Fruit fly (Drosophila melanogaster): ENCODE measurements around the gene CG4757.

Gene CG4757

DNA sequence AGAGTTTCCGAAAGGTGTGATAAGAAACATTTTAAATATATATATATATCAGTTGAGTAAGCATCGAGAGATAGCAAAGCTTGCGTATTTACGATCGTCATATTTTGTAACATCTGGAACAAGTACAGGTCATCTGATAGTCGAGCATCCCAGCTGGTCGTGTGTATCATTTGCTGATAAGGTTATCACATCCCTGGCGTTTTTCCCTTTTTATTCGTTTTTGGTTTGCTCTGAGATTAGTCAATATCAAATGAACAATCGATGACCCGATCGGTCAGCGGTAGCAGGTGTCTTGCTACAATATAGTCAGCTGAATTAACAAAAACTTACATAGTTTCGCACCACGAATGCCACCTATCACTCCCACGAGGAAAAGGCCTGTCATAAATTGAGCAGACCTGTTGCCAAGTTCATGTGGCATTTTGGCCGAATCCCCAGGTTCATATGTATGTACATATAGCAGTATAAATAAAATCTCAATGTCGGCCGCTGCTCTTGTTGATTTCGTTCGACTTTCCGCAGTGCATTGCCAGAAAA lies 39.9 kb downstream of the CG4757 start:
- TF ChIP-seq bab1 (GFP tag; optimal IDR thresholded peaks at IDR 0.05) (no peak), cic (GFP tag; optimal IDR thresholded peaks at IDR 0.05) (no peak), tj (GFP tag; optimal IDR thresholded peaks at IDR 0.05) (no peak), kay (GFP tag; ENCODE audit: borderline replicate concordance) (no peak), CG7045 (GFP tag; optimal IDR thresholded peaks at IDR 0.05) (no peak), CG7101 (tag; optimal IDR thresholded peaks at IDR 0.05) (peak; percentile 50), CG11617 (GFP tag; optimal IDR thresholded peaks at IDR 0.05) (peak; percentile 42), Mnt (GFP tag; optimal IDR thresholded peaks at IDR 0.05) (no peak), CG1620 (GFP tag; optimal IDR thresholded peaks at IDR 0.05) (no peak), pad (GFP tag; optimal IDR thresholded peaks at IDR 0.05) (no peak), Clk (GFP tag; optimal IDR thresholded peaks at IDR 0.05) (no peak), Hr96 (GFP tag; optimal IDR thresholded peaks at IDR 0.05) (no peak), ovo (GFP tag; optimal IDR thresholded peaks at IDR 0.05) (no peak), Crg-1 (GFP tag; optimal IDR thresholded peaks at IDR 0.05) (no peak), toe (GFP tag; optimal IDR thresholded peaks at IDR 0.05) (no peak), CG14711 (tag; optimal IDR thresholded peaks at IDR 0.05) (no peak), CG5204 (GFP tag; optimal IDR thresholded peaks at IDR 0.05) (no peak), CG33017 (tag; optimal IDR thresholded peaks at IDR 0.05) (peak; percentile 46), CG12768 (GFP tag; optimal IDR thresholded peaks at IDR 0.05) (no peak)

dm6 chr3R:11208766-11209331 lies 47.8 kb downstream of the CG4757 start:
- TF ChIP-seq CG12768 (GFP tag; optimal IDR thresholded peaks at IDR 0.05) = no peak
- no peak for TF ChIP-seq Clk (GFP tag; optimal IDR thresholded peaks at IDR 0.05)
- TF ChIP-seq cic (GFP tag; optimal IDR thresholded peaks at IDR 0.05) = peak; percentile 44
- TF ChIP-seq Hr96 (GFP tag; optimal IDR thresholded peaks at IDR 0.05) = no peak
- TF ChIP-seq CG33017 (tag; optimal IDR thresholded peaks at IDR 0.05) = no peak
- peak; percentile 18 for TF ChIP-seq Mnt (GFP tag; optimal IDR thresholded peaks at IDR 0.05)
- peak; percentile 48 for TF ChIP-seq bab1 (GFP tag; optimal IDR thresholded peaks at IDR 0.05)

- TF ChIP-seq bab1 (GFP tag; optimal IDR thresholded peaks at IDR 0.05) = peak; percentile 48
- TF ChIP-seq CG14711 (tag; optimal IDR thresholded peaks at IDR 0.05) = peak; percentile 36
- no peak for TF ChIP-seq Clk (GFP tag; optimal IDR thresholded peaks at IDR 0.05)
- peak; percentile 92 for TF ChIP-seq Mnt (GFP tag; optimal IDR thresholded peaks at IDR 0.05)
- TF ChIP-seq CG12768 (GFP tag; optimal IDR thresholded peaks at IDR 0.05) = peak; percentile 44
- peak; percentile 42 for TF ChIP-seq pad (GFP tag; optimal IDR thresholded peaks at IDR 0.05)
- TF ChIP-seq CG11617 (GFP tag; optimal IDR thresholded peaks at IDR 0.05) = peak; percentile 90
- TF ChIP-seq CG7101 (tag; optimal IDR thresholded peaks at IDR 0.05) = peak; percentile 68
- TF ChIP-seq CG7045 (GFP tag; optimal IDR thresholded peaks at IDR 0.05) = peak; percentile 48
- peak; percentile 74 for TF ChIP-seq ovo (GFP tag; optimal IDR thresholded peaks at IDR 0.05)
- TF ChIP-seq toe (GFP tag; optimal IDR thresholded peaks at IDR 0.05) = peak; percentile 77
- peak; percentile 51 for TF ChIP-seq CG1620 (GFP tag; optimal IDR thresholded peaks at IDR 0.05)
- no peak for TF ChIP-seq CG5204 (GFP tag; optimal IDR thresholded peaks at IDR 0.05)
- no peak for TF ChIP-seq kay (GFP tag; ENCODE audit: borderline replicate concordance)
- TF ChIP-seq CG33017 (tag; optimal IDR thresholded peaks at IDR 0.05) = peak; percentile 37
- TF ChIP-seq tj (GFP tag; optimal IDR thresholded peaks at IDR 0.05) = peak; percentile 32
- TF ChIP-seq Crg-1 (GFP tag; optimal IDR thresholded peaks at IDR 0.05) = peak; percentile 33
- peak; percentile 69 for TF ChIP-seq cic (GFP tag; optimal IDR thresholded peaks at IDR 0.05)
- peak; percentile 77 for TF ChIP-seq Hr96 (GFP tag; optimal IDR thresholded peaks at IDR 0.05)
- no peak for TF ChIP-seq cnc (optimal IDR thresholded peaks at IDR 0.05)
Observed at dm6 chr3R:11209801-11210402, 48.9 kb downstream of the CG4757 start, which contains the start of the genes SdhC and Tctp. SdhC (minus strand) TSS chr3R:11209849. Tctp (plus strand) TSS chr3R:11210247.

DNA sequence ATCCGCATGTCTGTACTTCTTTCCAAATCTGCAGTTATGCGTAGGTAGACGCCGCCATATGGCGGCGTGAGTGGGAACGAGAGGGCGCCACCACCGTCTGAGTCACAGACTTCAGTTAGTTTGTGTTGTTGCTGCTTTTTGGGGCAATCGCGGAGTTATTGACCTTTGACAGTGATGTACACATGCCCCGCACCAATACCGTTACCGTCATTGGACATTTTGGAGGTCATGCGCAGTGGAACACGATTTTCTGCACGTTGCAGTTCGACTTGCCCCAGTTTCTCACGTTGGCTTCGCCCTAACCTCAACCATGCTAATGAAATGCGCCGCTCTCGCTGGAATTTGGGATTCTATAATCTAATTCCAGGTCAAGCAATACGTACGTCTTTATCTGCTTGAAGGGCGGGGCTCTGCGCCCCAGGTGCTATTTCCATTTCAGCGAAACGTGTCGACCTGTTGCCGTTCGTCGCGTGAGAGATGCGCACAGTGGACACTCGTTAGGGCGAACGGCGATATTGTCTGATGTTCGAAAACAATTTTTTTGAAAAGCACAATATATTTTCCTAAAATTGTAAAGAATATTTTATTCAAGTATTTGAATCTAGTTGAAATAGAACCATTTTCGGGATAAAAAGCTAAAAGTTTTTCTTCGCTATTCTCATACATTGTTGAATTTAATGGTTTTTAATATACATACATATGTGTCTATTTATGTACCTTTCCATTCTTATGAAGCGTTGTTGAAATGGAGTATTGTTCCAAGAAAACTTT lies 50.5 kb downstream of the CG4757 start:
- TF ChIP-seq ovo (GFP tag; optimal IDR thresholded peaks at IDR 0.05) (peak; percentile 87), cic (GFP tag; optimal IDR thresholded peaks at IDR 0.05) (peak; percentile 61), CG7045 (GFP tag; optimal IDR thresholded peaks at IDR 0.05) (peak; percentile 44), CG12768 (GFP tag; optimal IDR thresholded peaks at IDR 0.05) (peak; percentile 68), cnc (optimal IDR thresholded peaks at IDR 0.05) (no peak), toe (GFP tag; optimal IDR thresholded peaks at IDR 0.05) (peak; percentile 72), Hr96 (GFP tag; optimal IDR thresholded peaks at IDR 0.05) (peak; percentile 67), CG1620 (GFP tag; optimal IDR thresholded peaks at IDR 0.05) (peak; percentile 61), pad (GFP tag; optimal IDR thresholded peaks at IDR 0.05) (peak; percentile 58), Clk (GFP tag; optimal IDR thresholded peaks at IDR 0.05) (no peak), Mnt (GFP tag; optimal IDR thresholded peaks at IDR 0.05) (peak; percentile 95), CG11617 (GFP tag; optimal IDR thresholded peaks at IDR 0.05) (peak; percentile 69), Crg-1 (GFP tag; optimal IDR thresholded peaks at IDR 0.05) (peak; percentile 40), kay (GFP tag; ENCODE audit: borderline replicate concordance) (no peak), tj (GFP tag; optimal IDR thresholded peaks at IDR 0.05) (peak; percentile 75), CG5204 (GFP tag; optimal IDR thresholded peaks at IDR 0.05) (no peak), bab1 (GFP tag; optimal IDR thresholded peaks at IDR 0.05) (peak; percentile 55), CG7101 (tag; optimal IDR thresholded peaks at IDR 0.05) (peak; percentile 68), CG14711 (tag; optimal IDR thresholded peaks at IDR 0.05) (peak; percentile 62), CG33017 (tag; optimal IDR thresholded peaks at IDR 0.05) (peak; percentile 49)
